Worm (Caenorhabditis elegans) whole organism, midembryonic: ENCODE data around the gene snpc-3.1.
"Not testable (repeated sequence)": the region's sequence is repeated elsewhere in the genome, so short reads cannot be mapped to it uniquely, and the experiment has no call there.

Experiments
- T22C8.4 ChIP-seq: fragments of 200-800 bp; sonication (Bioruptor generic); IDR thresholded peaks from 2 replicates; pipeline ENCODE4 v1.3.6; 2022; ENCODE audit warnings: missing genetic modification characterization, missing compliant biosample characterization
- cog-1 ChIP-seq: sonication (generic microtip); optimal IDR thresholded peaks from 2 replicates; lab custom pipeline; 2016; ENCODE audit warnings: missing genetic modification characterization, missing compliant biosample characterization
- flt-1 ChIP-seq: fragments of 200-800 bp; sonication (Bioruptor generic); IDR thresholded peaks from 2 replicates; pipeline ENCODE4 v1.3.6; 2022; ENCODE audit warnings: missing genetic modification characterization, missing compliant biosample characterization
- klf-2 ChIP-seq: fragments of 200-800 bp; sonication (Bioruptor generic); conservative IDR thresholded peaks from 2 replicates; pipeline ENCODE4 v1.3.6; 2022; ENCODE audit warnings: missing genetic modification reagents, missing genetic modification characterization, missing compliant biosample characterization
- med-1 ChIP-seq: sonication (generic microtip); optimal IDR thresholded peaks from 2 replicates; lab custom pipeline; 2017; ENCODE audit warnings: missing genetic modification characterization, mild to moderate bottlenecking, missing compliant biosample characterization, antibody characterized with exemption, missing genetic modification reagents; ENCODE audit not compliant: insufficient read depth
- ref-1 ChIP-seq: fragments of 200-800 bp; sonication (Bioruptor generic); conservative IDR thresholded peaks from 2 replicates; pipeline ENCODE4 v1.3.6; 2022; ENCODE audit warnings: missing genetic modification reagents, missing genetic modification characterization, missing compliant biosample characterization
- tab-1 ChIP-seq: fragments of 200-800 bp; sonication (Bioruptor generic); IDR thresholded peaks from 2 replicates; pipeline ENCODE4 v1.3.6; 2022; ENCODE audit warnings: missing genetic modification characterization, missing compliant biosample characterization
- ztf-23 ChIP-seq: fragments of 200-800 bp; sonication (Bioruptor generic); IDR thresholded peaks from 2 replicates; pipeline ENCODE4 v1.3.6; 2022; ENCODE audit warnings: missing genetic modification reagents, missing genetic modification characterization, missing compliant biosample characterization
- ztf-29 ChIP-seq: fragments of 200-800 bp; sonication (Bioruptor generic); IDR thresholded peaks from 2 replicates; pipeline ENCODE4 v1.3.6; 2022; ENCODE audit warnings: missing genetic modification reagents, missing genetic modification characterization, missing compliant biosample characterization

snpc-3.1 gene

DNA sequence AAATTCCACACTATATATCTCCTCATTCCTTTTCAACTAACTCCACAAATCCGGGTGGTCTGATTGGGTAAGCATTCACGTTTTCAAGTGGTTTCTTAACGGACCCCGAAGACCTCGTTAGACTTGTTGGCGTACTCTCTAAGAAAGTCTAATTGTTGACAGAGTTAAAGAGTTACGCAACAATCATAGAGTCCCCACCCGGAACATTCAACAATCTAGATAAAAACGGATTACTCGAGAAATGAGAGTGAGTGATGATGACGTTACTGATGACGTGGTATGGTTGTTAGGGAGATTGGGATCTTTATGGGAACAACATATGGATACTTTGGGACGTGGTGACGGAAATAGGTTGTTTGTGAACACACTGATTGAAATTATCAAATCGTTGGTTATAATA lies 16.6 kb upstream of the snpc-3.1 start:
- TF ChIP-seq ref-1 (GFP tag; lab: Robert Waterston, UW) (no peak), ztf-23 (GFP tag; lab: Robert Waterston, UW) (no peak), med-1 (no peak), klf-2 (GFP tag; lab: Robert Waterston, UW) (no peak), cog-1 (tag; lab: Kevin White, UChicago) (no peak), tab-1 (GFP tag; lab: Robert Waterston, UW) (no peak), ztf-29 (GFP tag; lab: Robert Waterston, UW) (no peak), flt-1 (GFP tag; lab: Robert Waterston, UW) (no peak), T22C8.4 (GFP tag; lab: Robert Waterston, UW) (no peak)

DNA sequence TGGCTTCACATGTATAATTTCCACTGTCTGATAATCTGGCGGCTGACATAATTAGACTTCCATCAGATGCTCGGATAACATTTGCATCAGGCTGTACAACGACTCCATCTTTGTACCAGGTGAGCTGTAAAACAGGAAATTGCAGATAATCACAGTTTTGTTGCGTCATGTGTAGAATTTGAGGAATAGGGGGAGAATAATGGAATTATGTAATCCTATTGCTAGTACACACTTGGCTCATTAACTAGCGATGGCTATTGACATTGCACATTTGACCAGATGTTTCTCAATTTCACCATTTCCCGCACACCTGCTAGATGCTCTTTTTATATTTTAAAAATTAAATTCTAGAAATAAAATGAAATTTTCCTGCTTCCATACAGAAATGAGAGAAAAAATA lies 15.4 kb upstream of the snpc-3.1 start:
- TF ChIP-seq cog-1 (tag; lab: Kevin White, UChicago) (no peak), klf-2 (GFP tag; lab: Robert Waterston, UW) (no peak), tab-1 (GFP tag; lab: Robert Waterston, UW) (no peak), T22C8.4 (GFP tag; lab: Robert Waterston, UW) (no peak), flt-1 (GFP tag; lab: Robert Waterston, UW) (no peak), ztf-23 (GFP tag; lab: Robert Waterston, UW) (no peak), med-1 (no peak), ztf-29 (GFP tag; lab: Robert Waterston, UW) (no peak), ref-1 (GFP tag; lab: Robert Waterston, UW) (no peak)

- TF ChIP-seq tab-1 (GFP tag; lab: Robert Waterston, UW) = no peak
- no peak for TF ChIP-seq ztf-29 (GFP tag; lab: Robert Waterston, UW)
- no peak for TF ChIP-seq ref-1 (GFP tag; lab: Robert Waterston, UW)
- no peak for TF ChIP-seq flt-1 (GFP tag; lab: Robert Waterston, UW)
- no peak for TF ChIP-seq klf-2 (GFP tag; lab: Robert Waterston, UW)
- TF ChIP-seq T22C8.4 (GFP tag; lab: Robert Waterston, UW) = no peak
- TF ChIP-seq ztf-23 (GFP tag; lab: Robert Waterston, UW) = no peak
- no peak for TF ChIP-seq cog-1 (tag; lab: Kevin White, UChicago)
- no peak for TF ChIP-seq med-1
Measured at ce11 chrIV:5494099-5494498, 8.0 kb upstream of the snpc-3.1 start.

- TF ChIP-seq T22C8.4 (GFP tag; lab: Robert Waterston, UW) (no peak), tab-1 (GFP tag; lab: Robert Waterston, UW) (no peak), ztf-29 (GFP tag; lab: Robert Waterston, UW) (no peak), cog-1 (tag; lab: Kevin White, UChicago) (no peak), flt-1 (GFP tag; lab: Robert Waterston, UW) (no peak), klf-2 (GFP tag; lab: Robert Waterston, UW) (no peak), med-1 (no peak), ztf-23 (GFP tag; lab: Robert Waterston, UW) (no peak), ref-1 (GFP tag; lab: Robert Waterston, UW) (no peak)
Measured at ce11 chrIV:5493692-5494091, 7.6 kb upstream of the snpc-3.1 start, which contains the start of gene B0273.1. Gene B0273.1, plus strand, starts transcription at chrIV:5493992.

- TF ChIP-seq klf-2 (GFP tag; lab: Robert Waterston, UW) (no peak), cog-1 (tag; lab: Kevin White, UChicago) (no peak), med-1 (no peak), ref-1 (GFP tag; lab: Robert Waterston, UW) (no peak)
Measured at ce11 chrIV:5493135-5493534, 7.1 kb upstream of the snpc-3.1 start.

- TF ChIP-seq klf-2 (GFP tag; lab: Robert Waterston, UW) (no peak), flt-1 (GFP tag; lab: Robert Waterston, UW) (no peak), cog-1 (tag; lab: Kevin White, UChicago) (no peak), ztf-29 (GFP tag; lab: Robert Waterston, UW) (no peak), ztf-23 (GFP tag; lab: Robert Waterston, UW) (no peak), ref-1 (GFP tag; lab: Robert Waterston, UW) (no peak), tab-1 (GFP tag; lab: Robert Waterston, UW) (no peak), med-1 (no peak), T22C8.4 (GFP tag; lab: Robert Waterston, UW) (no peak)
Measured at ce11 chrIV:5492196-5492595, 6.1 kb upstream of the snpc-3.1 start.

DNA sequence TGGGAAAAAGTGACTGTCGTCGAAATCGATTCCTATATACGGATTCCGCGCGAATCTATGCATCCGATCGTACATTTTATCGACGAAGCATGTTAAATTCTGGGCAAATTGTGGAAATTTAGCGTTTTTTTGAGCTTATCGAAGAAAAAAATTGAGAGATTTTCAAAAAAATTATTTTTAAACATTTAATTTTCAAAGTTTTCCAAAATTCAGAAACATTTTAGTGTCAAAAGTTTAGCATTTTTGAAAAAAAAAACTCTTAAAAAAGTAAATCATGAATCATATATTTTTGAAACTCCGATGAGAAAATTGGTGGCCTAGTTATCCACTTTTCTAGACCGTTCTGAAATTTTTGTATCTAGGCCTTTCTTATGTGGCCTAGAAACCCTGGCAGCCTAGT lies 5.0 kb upstream of the snpc-3.1 start, which contains the start of gene B0273.115:
Gene B0273.115, minus strand, starts transcription at position 101 of the 400 bp plus-strand sequence.
- TF ChIP-seq klf-2 (GFP tag; lab: Robert Waterston, UW); T22C8.4 (GFP tag; lab: Robert Waterston, UW); med-1: not testable (repeated sequence)

- no peak for TF ChIP-seq tab-1 (GFP tag; lab: Robert Waterston, UW)
- TF ChIP-seq flt-1 (GFP tag; lab: Robert Waterston, UW) = no peak
- TF ChIP-seq cog-1 (tag; lab: Kevin White, UChicago) = no peak
Measured at ce11 chrIV:5482723-5483122, 3.3 kb downstream of the snpc-3.1 start, which contains the start of gene T11F8.5. Gene T11F8.5, plus strand, starts transcription at chrIV:5483023.

- TF ChIP-seq flt-1 (GFP tag; lab: Robert Waterston, UW) = no peak
- no peak for TF ChIP-seq med-1
- no peak for TF ChIP-seq ztf-29 (GFP tag; lab: Robert Waterston, UW)
- TF ChIP-seq tab-1 (GFP tag; lab: Robert Waterston, UW) = no peak
- TF ChIP-seq klf-2 (GFP tag; lab: Robert Waterston, UW) = no peak
- TF ChIP-seq T22C8.4 (GFP tag; lab: Robert Waterston, UW) = no peak
- TF ChIP-seq ref-1 (GFP tag; lab: Robert Waterston, UW) = no peak
Measured at ce11 chrIV:5482231-5482630, 3.8 kb downstream of the snpc-3.1 start, which contains the start of gene T11F8.12. Gene T11F8.12, minus strand, starts transcription at chrIV:5482331.

DNA sequence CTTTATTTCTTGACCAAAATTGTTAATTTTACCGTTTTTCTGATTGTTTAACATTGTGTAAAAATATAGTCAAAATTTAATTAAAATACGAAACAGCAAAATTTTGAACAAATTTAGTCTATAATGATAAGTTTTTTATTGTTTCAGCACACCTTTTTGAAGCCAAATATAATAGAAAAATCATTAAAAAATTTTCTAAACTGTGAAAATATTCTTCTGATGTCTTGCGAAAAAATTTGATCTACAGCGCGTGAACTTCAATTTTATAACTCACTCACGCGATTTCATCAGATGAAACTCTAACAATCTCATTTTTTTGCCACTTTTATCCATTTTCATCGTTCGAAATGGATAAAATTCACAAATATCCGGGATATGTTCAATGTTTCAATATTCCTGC lies 6.8 kb downstream of the snpc-3.1 start, which contains the start of gene T11F8.1:
Gene T11F8.1, plus strand, starts transcription at position 301 of the 400 bp plus-strand sequence.
- TF ChIP-seq flt-1 (GFP tag; lab: Robert Waterston, UW) (no peak), med-1 (no peak), ztf-29 (GFP tag; lab: Robert Waterston, UW) (no peak), klf-2 (GFP tag; lab: Robert Waterston, UW) (no peak), cog-1 (tag; lab: Kevin White, UChicago) (no peak), ztf-23 (GFP tag; lab: Robert Waterston, UW) (no peak), ref-1 (GFP tag; lab: Robert Waterston, UW) (no peak), T22C8.4 (GFP tag; lab: Robert Waterston, UW) (no peak), tab-1 (GFP tag; lab: Robert Waterston, UW) (no peak)
